Fruit fly (Drosophila melanogaster) whole organism, embryonic: Measurements from ENCODE around the gene Pgd.

Experiments used
- Blimp-1 ChIP-seq: fragments of 200-800 bp; sonication (Bioruptor generic); optimal IDR thresholded peaks from 3 replicates; lab custom pipeline; 2018; ENCODE audit warnings: missing biosample characterization, missing genetic modification characterization, mild to moderate bottlenecking, moderate library complexity, missing genetic modification reagents
- CG1024 ChIP-seq: fragments of 200-800 bp; sonication (Bioruptor generic); IDR thresholded peaks from 2 replicates; pipeline ENCODE4 v1.3.6; 2022; ENCODE audit warnings: missing biosample characterization, missing genetic modification characterization
- CG10462 ChIP-seq: fragments of 200-800 bp; sonication (Bioruptor generic); optimal IDR thresholded peaks from 2 replicates; lab custom pipeline; 2016; ENCODE audit warnings: missing biosample characterization, missing genetic modification characterization
- CG12391 ChIP-seq: fragments of 200-800 bp; sonication (Bioruptor generic); optimal IDR thresholded peaks from 3 replicates; lab custom pipeline; 2018; ENCODE audit warnings: missing biosample characterization, mild to moderate bottlenecking, missing genetic modification characterization, moderate library complexity
- CG12744 ChIP-seq: fragments of 200-800 bp; sonication (Bioruptor generic); optimal IDR thresholded peaks from 2 replicates; lab custom pipeline; 2016; ENCODE audit warnings: missing biosample characterization, missing genetic modification characterization
- CG12769 ChIP-seq: fragments of 200-800 bp; sonication (Bioruptor generic); optimal IDR thresholded peaks from 2 replicates; lab custom pipeline; 2019; ENCODE audit warnings: missing biosample characterization, mild to moderate bottlenecking, missing genetic modification characterization, moderate library complexity
- CG14050 ChIP-seq: fragments of 200-800 bp; sonication (Bioruptor generic); IDR thresholded peaks from 3 replicates; pipeline ENCODE4 v1.3.6; 2022; ENCODE audit warnings: missing biosample characterization, missing genetic modification characterization
- CG16813 ChIP-seq: fragments of 200-800 bp; sonication (Bioruptor generic); IDR thresholded peaks from 3 replicates; pipeline ENCODE4 v1.3.6; 2022; ENCODE audit warnings: missing biosample characterization, missing genetic modification characterization; ENCODE audit not compliant: partially characterized antibody
- CG17359 ChIP-seq: fragments of 200-800 bp; sonication (Bioruptor generic); optimal IDR thresholded peaks from 3 replicates; lab custom pipeline; 2018; ENCODE audit warnings: missing biosample characterization, mild to moderate bottlenecking, missing genetic modification characterization, moderate library complexity
- CG18599 ChIP-seq: fragments of 200-800 bp; sonication (Bioruptor generic); optimal IDR thresholded peaks from 3 replicates; lab custom pipeline; 2017; ENCODE audit warnings: missing biosample characterization, missing genetic modification characterization, mild to moderate bottlenecking, moderate library complexity, missing genetic modification reagents
- CG18619 ChIP-seq: fragments of 200-800 bp; sonication (Bioruptor generic); optimal IDR thresholded peaks from 3 replicates; lab custom pipeline; 2017; ENCODE audit warnings: missing biosample characterization, mild to moderate bottlenecking, missing genetic modification characterization
- CG2202 ChIP-seq: fragments of 200-800 bp; sonication (Bioruptor generic); optimal IDR thresholded peaks from 2 replicates; lab custom pipeline; 2018; ENCODE audit warnings: missing biosample characterization, mild to moderate bottlenecking, missing genetic modification characterization
- CG32772 ChIP-seq: fragments of 200-800 bp; sonication (Bioruptor generic); IDR thresholded peaks from 2 replicates; pipeline ENCODE4 v1.3.6; 2022; ENCODE audit warnings: missing biosample characterization, missing genetic modification characterization
- CG34376 ChIP-seq: fragments of 200-800 bp; sonication (Bioruptor generic); optimal IDR thresholded peaks from 2 replicates; lab custom pipeline; 2018; ENCODE audit warnings: missing biosample characterization, mild to moderate bottlenecking, missing genetic modification characterization
- CG4360 ChIP-seq: fragments of 200-800 bp; sonication (Bioruptor generic); IDR thresholded peaks from 2 replicates; pipeline ENCODE4 v1.3.6; 2022; ENCODE audit warnings: missing biosample characterization, missing genetic modification characterization
- CG4617 ChIP-seq: fragments of 200-800 bp; sonication (Bioruptor generic); optimal IDR thresholded peaks from 3 replicates; lab custom pipeline; 2016; ENCODE audit warnings: missing biosample characterization, missing genetic modification characterization, borderline replicate concordance
- CG6683 ChIP-seq: fragments of 200-800 bp; sonication (Bioruptor generic); optimal IDR thresholded peaks from 2 replicates; lab custom pipeline; 2017; ENCODE audit warnings: missing biosample characterization, mild to moderate bottlenecking, missing genetic modification characterization, missing genetic modification reagents
- CG7372 ChIP-seq: fragments of 200-800 bp; sonication (Bioruptor generic); IDR thresholded peaks from 2 replicates; pipeline ENCODE4 v1.3.6; 2022; ENCODE audit warnings: missing biosample characterization, missing genetic modification characterization
- CG7745 ChIP-seq: fragments of 200-800 bp; sonication (Bioruptor generic); optimal IDR thresholded peaks from 2 replicates; lab custom pipeline; 2018; ENCODE audit warnings: missing biosample characterization, mild to moderate bottlenecking, missing genetic modification characterization, moderate library complexity
- CG8281 ChIP-seq: fragments of 200-800 bp; sonication (Bioruptor generic); optimal IDR thresholded peaks from 2 replicates; lab custom pipeline; 2018; ENCODE audit warnings: missing biosample characterization, mild to moderate bottlenecking, missing genetic modification characterization, moderate library complexity
- CG9797 ChIP-seq: fragments of 200-800 bp; sonication (Bioruptor generic); optimal IDR thresholded peaks from 3 replicates; lab custom pipeline; 2018; ENCODE audit warnings: missing biosample characterization, mild to moderate bottlenecking, missing genetic modification characterization
- CHES-1-like ChIP-seq: fragments of 200-800 bp; sonication (Bioruptor generic); optimal IDR thresholded peaks from 2 replicates; lab custom pipeline; 2016; ENCODE audit warnings: missing biosample characterization, missing genetic modification characterization
- D19A ChIP-seq: fragments of 200-800 bp; optimal IDR thresholded peaks from 3 replicates; lab custom pipeline; 2019; ENCODE audit warnings: missing biosample characterization, mild to moderate bottlenecking, missing genetic modification characterization, moderate library complexity
- Dek ChIP-seq: fragments of 200-800 bp; sonication (Bioruptor generic); optimal IDR thresholded peaks from 3 replicates; lab custom pipeline; 2019; ENCODE audit warnings: missing biosample characterization, mild to moderate bottlenecking, missing genetic modification characterization, moderate library complexity
- Doc2 ChIP-seq: fragments of 200-800 bp; sonication (Bioruptor generic); IDR thresholded peaks from 2 replicates; pipeline ENCODE4 v1.3.6; 2022; ENCODE audit warnings: missing biosample characterization, missing genetic modification characterization
- Dref ChIP-seq: fragments of 200-800 bp; sonication (Bioruptor generic); IDR thresholded peaks from 2 replicates; pipeline ENCODE4 v1.3.6; 2022; ENCODE audit warnings: missing biosample characterization, missing genetic modification characterization
- Hmx ChIP-seq: fragments of 200-800 bp; sonication (Bioruptor generic); optimal IDR thresholded peaks from 2 replicates; lab custom pipeline; 2016; ENCODE audit warnings: missing biosample characterization, missing genetic modification characterization
- Jarid2 ChIP-seq: fragments of 200-800 bp; sonication (Bioruptor generic); optimal IDR thresholded peaks from 3 replicates; lab custom pipeline; 2017; ENCODE audit warnings: mild to moderate bottlenecking, missing biosample characterization, missing genetic modification reagents, missing genetic modification characterization
- Max ChIP-seq: fragments of 200-800 bp; sonication (Bioruptor generic); optimal IDR thresholded peaks from 2 replicates; lab custom pipeline; 2016; ENCODE audit warnings: missing biosample characterization, mild to moderate bottlenecking, missing genetic modification characterization
- NFAT ChIP-seq: fragments of 200-800 bp; sonication (Bioruptor generic); IDR thresholded peaks from 2 replicates; pipeline ENCODE4 v1.3.6; 2022; ENCODE audit warnings: missing biosample characterization, missing genetic modification characterization
- NK7.1 ChIP-seq: fragments of 200-800 bp; sonication (Bioruptor generic); optimal IDR thresholded peaks from 3 replicates; lab custom pipeline; 2016; ENCODE audit warnings: missing biosample characterization, missing genetic modification characterization
- Poxn ChIP-seq: fragments of 200-800 bp; sonication (Bioruptor generic); IDR thresholded peaks from 2 replicates; pipeline ENCODE4 v1.3.6; 2022; ENCODE audit warnings: missing biosample characterization, missing genetic modification characterization
- Tbp ChIP-seq: fragments of >200 bp; optimal IDR thresholded peaks from 2 replicates; lab custom pipeline; 2018; ENCODE audit warnings: missing biosample characterization, missing genetic modification characterization
- Trl ChIP-seq, 3 experiments: fragments of >200 bp in 2 of 3; fragments of 200-800 bp in 1 of 3; sonication (Bioruptor generic) in 1 of 3; optimal IDR thresholded peaks; 2 replicates in 1 of 3; 3 replicates in 2 of 3; lab custom pipeline; 2016 to 2017; ENCODE audit warnings: missing biosample characterization in 1 of 3, missing genetic modification characterization in 1 of 3
- Xbp1 ChIP-seq: fragments of 200-800 bp; sonication (Bioruptor generic); optimal IDR thresholded peaks from 3 replicates; lab custom pipeline; 2016; ENCODE audit warnings: missing biosample characterization, mild to moderate bottlenecking, missing genetic modification characterization
- cas ChIP-seq: fragments of 200-800 bp; sonication (Bioruptor generic); IDR thresholded peaks from 2 replicates; pipeline ENCODE4 v1.3.6; 2022; ENCODE audit warnings: missing biosample characterization, missing genetic modification characterization
- ci ChIP-seq: fragments of 200-800 bp; sonication (Bioruptor generic); IDR thresholded peaks from 3 replicates; pipeline ENCODE4 v1.3.6; 2022; ENCODE audit warnings: missing biosample characterization, missing genetic modification characterization
- crc ChIP-seq: fragments of 200-800 bp; sonication (Bioruptor generic); optimal IDR thresholded peaks from 2 replicates; lab custom pipeline; 2016; ENCODE audit warnings: missing biosample characterization, missing genetic modification characterization
- gcm2 ChIP-seq: fragments of 200-800 bp; sonication (Bioruptor generic); optimal IDR thresholded peaks from 2 replicates; lab custom pipeline; 2016; ENCODE audit warnings: missing biosample characterization, missing genetic modification characterization
- gem ChIP-seq: fragments of 200-800 bp; sonication (Bioruptor generic); optimal IDR thresholded peaks from 2 replicates; lab custom pipeline; 2019; ENCODE audit warnings: missing biosample characterization, mild to moderate bottlenecking, missing genetic modification characterization, moderate library complexity
- lov ChIP-seq, 2 experiments: fragments of 200-800 bp in 1 of 2; fragments of >200 bp in 1 of 2; sonication (Bioruptor generic) in 1 of 2; IDR thresholded peaks in 1 of 2; optimal IDR thresholded peaks in 1 of 2; 2 replicates in 1 of 2; 3 replicates in 1 of 2; pipeline versions ENCODE4 v1.3.6 to Lab custom; 2017 to 2022; ENCODE audit warnings: missing biosample characterization in 1 of 2, missing genetic modification characterization in 1 of 2
- oc ChIP-seq: fragments of 200-800 bp; sonication (Bioruptor generic); optimal IDR thresholded peaks from 2 replicates; lab custom pipeline; 2018; ENCODE audit warnings: missing biosample characterization, mild to moderate bottlenecking, missing genetic modification characterization, moderate library complexity
- otp ChIP-seq: fragments of 200-800 bp; sonication (Bioruptor generic); IDR thresholded peaks from 3 replicates; pipeline ENCODE4, ENCODE4 v1.3.6; 2022; ENCODE audit warnings: missing biosample characterization, missing genetic modification characterization
- pho ChIP-seq: fragments of 200-800 bp; sonication (Bioruptor generic); optimal IDR thresholded peaks from 2 replicates; lab custom pipeline; 2016; ENCODE audit warnings: missing biosample characterization, missing genetic modification characterization
- phol ChIP-seq: fragments of 200-800 bp; sonication (Bioruptor generic); optimal IDR thresholded peaks from 3 replicates; lab custom pipeline; 2018; ENCODE audit warnings: missing biosample characterization, mild to moderate bottlenecking, missing genetic modification characterization, moderate library complexity
- shn ChIP-seq: fragments of 200-800 bp; sonication (Bioruptor generic); optimal IDR thresholded peaks from 3 replicates; lab custom pipeline; 2016; ENCODE audit warnings: missing biosample characterization, missing genetic modification characterization
- tna ChIP-seq: fragments of 200-800 bp; sonication (Bioruptor generic); IDR thresholded peaks from 2 replicates; pipeline ENCODE4 v1.3.6; 2022; ENCODE audit warnings: missing biosample characterization, missing genetic modification characterization; ENCODE audit not compliant: partially characterized antibody
- ttk ChIP-seq: fragments of 200-800 bp; sonication (Bioruptor generic); IDR thresholded peaks from 2 replicates; pipeline ENCODE4 v2.1.2; 2022; ENCODE audit warnings: missing biosample characterization, missing genetic modification characterization
- twi ChIP-seq: fragments of 200-800 bp; optimal IDR thresholded peaks from 2 replicates; lab custom pipeline; 2019; ENCODE audit warnings: missing biosample characterization, mild to moderate bottlenecking, missing genetic modification characterization, moderate library complexity
- wek ChIP-seq: fragments of 200-800 bp; sonication (Bioruptor generic); optimal IDR thresholded peaks from 3 replicates; lab custom pipeline; 2018; ENCODE audit warnings: missing biosample characterization, mild to moderate bottlenecking, missing genetic modification characterization, moderate library complexity

The Pgd gene

dm6 chrX:2166129-2166528 is 21.2 kb downstream of the Pgd start (continued):
- no peak for TF ChIP-seq Jarid2 (GFP tag; lab: Kevin White, UChicago)
- no peak for TF ChIP-seq CG18599 (GFP tag; lab: Kevin White, UChicago)
- TF ChIP-seq Dref (GFP tag; lab: Robert Waterston, UW): no peak
- TF ChIP-seq gem: peak; percentile 60
- TF ChIP-seq CG8281 (tag; lab: Kevin White, UChicago): no peak
- TF ChIP-seq CG32772 (GFP tag; lab: Robert Waterston, UW): peak; percentile 59; the same call in 1 of the 2 replicates
- TF ChIP-seq crc: no peak
- no peak for TF ChIP-seq shn (GFP tag; lab: Kevin White, UChicago)
- TF ChIP-seq ci (GFP tag; lab: Robert Waterston, UW): peak; percentile 92
- no peak for TF ChIP-seq Tbp (GFP tag; lab: Kevin White, UChicago)
- peak; percentile 35; the same call in 1 of the 2 replicates for TF ChIP-seq ttk (GFP tag; lab: Robert Waterston, UW)
- TF ChIP-seq otp (GFP tag; lab: Robert Waterston, UW): no peak
- peak; percentile 51 for TF ChIP-seq phol (tag; lab: Kevin White, UChicago)
- TF ChIP-seq NFAT: no peak
- no peak for TF ChIP-seq Doc2 (GFP tag; lab: Robert Waterston, UW)
- TF ChIP-seq CG4617 (GFP tag; lab: Kevin White, UChicago): no peak
- TF ChIP-seq CG34376 (GFP tag; lab: Kevin White, UChicago): no peak
- TF ChIP-seq CG1024 (GFP tag; lab: Robert Waterston, UW): peak; percentile 47; the same call in 1 of the 2 replicates
- TF ChIP-seq Hmx (GFP tag; lab: Kevin White, UChicago): no peak
- no peak for TF ChIP-seq CG7372 (GFP tag; lab: Robert Waterston, UW)
- TF ChIP-seq NK7.1: no peak
- no peak for TF ChIP-seq gcm2 (GFP tag; lab: Kevin White, UChicago)
- no peak for TF ChIP-seq cas (GFP tag; lab: Robert Waterston, UW)
- TF ChIP-seq CG12769 (tag; lab: Kevin White, UChicago): peak; percentile 55
- no peak for TF ChIP-seq CG6683 (GFP tag; lab: Kevin White, UChicago)
- TF ChIP-seq Trl (optimal IDR thresholded peaks at IDR 0.05; lab: Kevin White, UChicago): no peak
- no peak for TF ChIP-seq Trl (GFP tag; optimal IDR thresholded peaks at IDR 0.05; lab: Kevin White, UChicago)
- TF ChIP-seq CG16813: no peak
- no peak for TF ChIP-seq Max (GFP tag; lab: Kevin White, UChicago)
- no peak for TF ChIP-seq Poxn (GFP tag; lab: Robert Waterston, UW)
- no peak for TF ChIP-seq CG9797 (GFP tag; lab: Kevin White, UChicago)
- TF ChIP-seq CG18619 (GFP tag; lab: Kevin White, UChicago): no peak
- no peak for TF ChIP-seq wek (GFP tag; lab: Kevin White, UChicago)
- peak; percentile 53 for TF ChIP-seq Xbp1 (GFP tag; lab: Kevin White, UChicago)
- no peak for TF ChIP-seq tna (GFP tag; lab: Robert Waterston, UW)
- TF ChIP-seq Dek (tag; lab: Kevin White, UChicago): no peak
- no peak for TF ChIP-seq twi (tag; lab: Kevin White, UChicago)
- peak; percentile 71 for TF ChIP-seq CG17359 (tag; lab: Kevin White, UChicago)
- TF ChIP-seq CG2202 (tag; lab: Kevin White, UChicago): no peak
- TF ChIP-seq CG12391 (tag; lab: Kevin White, UChicago): peak; percentile 52
- TF ChIP-seq CG4360 (GFP tag; lab: Robert Waterston, UW): no peak
- TF ChIP-seq lov (optimal IDR thresholded peaks at IDR 0.05; lab: Kevin White, UChicago): no peak
- TF ChIP-seq lov (GFP tag; IDR thresholded peaks at IDR 0.05; lab: Robert Waterston, UW): no peak
- TF ChIP-seq CG12744 (GFP tag; lab: Kevin White, UChicago): no peak
- no peak for TF ChIP-seq CG7745 (tag; lab: Kevin White, UChicago)
- peak; percentile 59 for TF ChIP-seq Blimp-1 (GFP tag; lab: Kevin White, UChicago)
- TF ChIP-seq oc: peak; percentile 37
- TF ChIP-seq D19A (tag; lab: Kevin White, UChicago): no peak
- no peak for TF ChIP-seq CG10462 (GFP tag; lab: Kevin White, UChicago)
- no peak for TF ChIP-seq CHES-1-like (GFP tag; lab: Kevin White, UChicago)
- TF ChIP-seq pho (GFP tag; lab: Kevin White, UChicago): no peak
- peak; percentile 50; the same call in 2 of the 3 replicates for TF ChIP-seq CG14050
